Worm (Caenorhabditis elegans) whole organism, L2 larva: ENCODE measurements around the gene F01F1.14.
A peak's percentile ranks its signal among the peaks of the same experiment; 100 is the strongest.

Source experiments
- C34F6.9 ChIP-seq: fragments of 150-350 bp; optimal IDR thresholded peaks from 2 replicates; lab custom pipeline; 2014; ENCODE audit warnings: missing biosample characterization, missing genetic modification characterization
- F13H6.1 ChIP-seq: sonication (generic microtip); optimal IDR thresholded peaks from 2 replicates; lab custom pipeline; 2016; ENCODE audit warnings: missing genetic modification characterization, missing compliant biosample characterization
- R02D3.7 ChIP-seq: fragments of 150-350 bp; optimal IDR thresholded peaks from 2 replicates; lab custom pipeline; 2014; ENCODE audit warnings: missing biosample characterization, missing genetic modification characterization
- Y55F3AM.14 ChIP-seq: fragments of 200-800 bp; sonication (Bioruptor generic); optimal IDR thresholded peaks from 2 replicates; lab custom pipeline; 2018; ENCODE audit warnings: mild to moderate bottlenecking, missing genetic modification characterization, missing compliant biosample characterization
- ZK546.5 ChIP-seq: sonication (generic microtip); optimal IDR thresholded peaks from 2 replicates; lab custom pipeline; 2017; ENCODE audit warnings: missing biosample characterization, missing genetic modification characterization
- alr-1 ChIP-seq: fragments of 150-350 bp; optimal IDR thresholded peaks from 2 replicates; lab custom pipeline; 2014; ENCODE audit warnings: missing biosample characterization, missing genetic modification characterization
- ama-1 ChIP-seq: fragments of 150-350 bp; optimal IDR thresholded peaks from 2 replicates; lab custom pipeline; 2018; ENCODE audit warnings: inconsistent platforms
- blmp-1 ChIP-seq: sonication (generic microtip); optimal IDR thresholded peaks from 2 replicates; lab custom pipeline; 2017; ENCODE audit warnings: missing genetic modification characterization, mild to moderate bottlenecking, missing compliant biosample characterization, antibody characterized with exemption, moderate library complexity; ENCODE audit not compliant: insufficient read depth
- ceh-16 ChIP-seq: fragments of 150-350 bp; optimal IDR thresholded peaks from 2 replicates; lab custom pipeline; 2014; ENCODE audit warnings: missing biosample characterization, missing genetic modification characterization
- ceh-82 ChIP-seq: fragments of 150-350 bp; optimal IDR thresholded peaks from 2 replicates; lab custom pipeline; 2014; ENCODE audit warnings: missing biosample characterization, missing genetic modification characterization
- crh-2 ChIP-seq: sonication (generic microtip); optimal IDR thresholded peaks from 2 replicates; lab custom pipeline; 2017; ENCODE audit warnings: missing biosample characterization, missing genetic modification characterization
- dmd-4 ChIP-seq: sonication (generic microtip); optimal IDR thresholded peaks from 2 replicates; lab custom pipeline; 2017; ENCODE audit warnings: missing biosample characterization, missing genetic modification characterization
- elt-1 ChIP-seq: fragments of 150-350 bp; optimal IDR thresholded peaks from 2 replicates; lab custom pipeline; 2014; ENCODE audit warnings: missing biosample characterization, missing genetic modification characterization
- elt-3 ChIP-seq: sonication (generic microtip); optimal IDR thresholded peaks from 2 replicates; lab custom pipeline; 2017; ENCODE audit warnings: missing biosample characterization, missing genetic modification characterization
- fos-1 ChIP-seq: fragments of 150-350 bp; optimal IDR thresholded peaks from 2 replicates; lab custom pipeline; 2014; ENCODE audit warnings: missing biosample characterization, missing genetic modification characterization
- lin-39 ChIP-seq: fragments of 150-350 bp; optimal IDR thresholded peaks from 2 replicates; lab custom pipeline; 2014; ENCODE audit warnings: missing biosample characterization, missing genetic modification reagents, missing genetic modification characterization
- lsy-2 ChIP-seq, 2 experiments: fragments of 150-350 bp in 1 of 2; sonication (generic microtip) in 1 of 2; optimal IDR thresholded peaks; 2 replicates each; lab custom pipeline; 2014 to 2017; ENCODE audit warnings: missing biosample characterization in 2 of 2, missing genetic modification characterization in 2 of 2
- mab-5 ChIP-seq: fragments of 150-350 bp; optimal IDR thresholded peaks from 2 replicates; lab custom pipeline; 2014; ENCODE audit warnings: missing biosample characterization, missing genetic modification characterization
- mbf-1 ChIP-seq: sonication (generic microtip); optimal IDR thresholded peaks from 2 replicates; lab custom pipeline; 2017; ENCODE audit warnings: missing biosample characterization, missing genetic modification characterization
- mdl-1 ChIP-seq, 2 experiments: fragments of 150-350 bp in 1 of 2; sonication (generic microtip) in 1 of 2; optimal IDR thresholded peaks; 2 replicates each; lab custom pipeline; 2017; ENCODE audit warnings: missing biosample characterization in 2 of 2, missing genetic modification characterization in 2 of 2
- nhr-10 ChIP-seq: sonication (generic microtip); optimal IDR thresholded peaks from 2 replicates; lab custom pipeline; 2017; ENCODE audit warnings: missing biosample characterization, missing genetic modification characterization
- nhr-11 ChIP-seq: fragments of 150-350 bp; optimal IDR thresholded peaks from 2 replicates; lab custom pipeline; 2014; ENCODE audit warnings: missing biosample characterization, missing genetic modification characterization
- nhr-12 ChIP-seq: fragments of 150-350 bp; optimal IDR thresholded peaks from 2 replicates; lab custom pipeline; 2014; ENCODE audit warnings: missing biosample characterization, missing genetic modification characterization
- nhr-129 ChIP-seq: fragments of 150-350 bp; optimal IDR thresholded peaks from 2 replicates; lab custom pipeline; 2014; ENCODE audit warnings: missing biosample characterization, missing genetic modification characterization
- nhr-21 ChIP-seq: fragments of 150-350 bp; optimal IDR thresholded peaks from 2 replicates; lab custom pipeline; 2014; ENCODE audit warnings: missing biosample characterization, missing genetic modification characterization
- nhr-23 ChIP-seq: fragments of 150-350 bp; optimal IDR thresholded peaks from 2 replicates; lab custom pipeline; 2014; ENCODE audit warnings: missing biosample characterization, missing genetic modification reagents, missing genetic modification characterization
- nhr-237 ChIP-seq: fragments of 150-350 bp; optimal IDR thresholded peaks from 2 replicates; lab custom pipeline; 2014; ENCODE audit warnings: missing biosample characterization, missing genetic modification characterization
- skn-1 ChIP-seq: sonication (generic microtip); optimal IDR thresholded peaks from 2 replicates; lab custom pipeline; 2017; ENCODE audit warnings: missing biosample characterization, missing genetic modification characterization
- sma-3 ChIP-seq: sonication (generic microtip); optimal IDR thresholded peaks from 2 replicates; lab custom pipeline; 2016; ENCODE audit warnings: missing genetic modification reagents, missing genetic modification characterization, missing compliant biosample characterization
- sma-9 ChIP-seq, 2 experiments: fragments of 150-350 bp in 1 of 2; sonication (generic microtip) in 1 of 2; optimal IDR thresholded peaks; 2 replicates each; lab custom pipeline; 2014 to 2016; ENCODE audit warnings: missing genetic modification characterization in 2 of 2, mild to moderate bottlenecking in 1 of 2, missing biosample characterization in 1 of 2, missing compliant biosample characterization in 1 of 2, missing genetic modification reagents in 1 of 2, moderate library complexity in 1 of 2
- unc-39 ChIP-seq: fragments of 150-350 bp; optimal IDR thresholded peaks from 2 replicates; lab custom pipeline; 2014; ENCODE audit warnings: missing biosample characterization, missing genetic modification characterization
- zag-1 ChIP-seq: fragments of 150-350 bp; optimal IDR thresholded peaks from 2 replicates; lab custom pipeline; 2014; ENCODE audit warnings: missing biosample characterization, missing genetic modification characterization
- ztf-4 ChIP-seq: fragments of 150-350 bp; optimal IDR thresholded peaks from 2 replicates; lab custom pipeline; 2014; ENCODE audit warnings: missing biosample characterization, missing genetic modification characterization

F01F1.14 gene

ce11 chrIII:5835163-5835871 is 47.4 kb downstream of the F01F1.14 start:
- TF ChIP-seq nhr-21 (tag; lab: Kevin White, UChicago), result peak; percentile 52
- TF ChIP-seq blmp-1, result peak; percentile 37
- TF ChIP-seq ztf-4, result peak; percentile 50
- TF ChIP-seq crh-2, result peak; percentile 57
- peak; percentile 23 for TF ChIP-seq F13H6.1 (tag; lab: Kevin White, UChicago)
- peak; percentile 85 for TF ChIP-seq fos-1 (tag; lab: Kevin White, UChicago)
- peak; percentile 48 for TF ChIP-seq sma-9 (GFP tag; optimal IDR thresholded peaks at IDR 0.05; lab: Kevin White, UChicago)
- no peak for TF ChIP-seq sma-9 (tag; optimal IDR thresholded peaks at IDR 0.05; lab: Kevin White, UChicago)
- TF ChIP-seq nhr-129 (tag; lab: Kevin White, UChicago), result peak; percentile 38
- no peak for TF ChIP-seq alr-1 (tag; lab: Kevin White, UChicago)
- TF ChIP-seq ceh-82 (tag; lab: Kevin White, UChicago), result no peak
- TF ChIP-seq sma-3, result peak; percentile 39

- TF ChIP-seq Y55F3AM.14 (GFP tag; lab: Kevin White, UChicago) (no peak), R02D3.7 (tag; lab: Kevin White, UChicago) (no peak), mdl-1 (tag; optimal IDR thresholded peaks at IDR 0.05; lab: Kevin White, UChicago) (no peak)
Observed at ce11 chrIII:5834663-5835062, 48.1 kb downstream of the F01F1.14 start.

- TF ChIP-seq skn-1 (tag; lab: Kevin White, UChicago), result no peak
- no peak for TF ChIP-seq dmd-4 (tag; lab: Kevin White, UChicago)
- TF ChIP-seq Y55F3AM.14 (GFP tag; lab: Kevin White, UChicago), result no peak
- no peak for TF ChIP-seq nhr-23 (tag; lab: Kevin White, UChicago)
- no peak for TF ChIP-seq sma-9 (GFP tag; optimal IDR thresholded peaks at IDR 0.05; lab: Kevin White, UChicago)
- no peak for TF ChIP-seq sma-9 (tag; optimal IDR thresholded peaks at IDR 0.05; lab: Kevin White, UChicago)
- TF ChIP-seq nhr-11 (tag; lab: Kevin White, UChicago), result no peak
- TF ChIP-seq mab-5, result no peak
Observed at ce11 chrIII:5834053-5834452, 48.7 kb downstream of the F01F1.14 start, which contains the start of gene R12B2.6. Gene R12B2.6, minus strand, starts transcription at chrIII:5834153.

ce11 chrIII:5833376-5833775 is 49.3 kb downstream of the F01F1.14 start, which contains the start of the genes R12B2.13 and mdt-15:
Gene R12B2.13, minus strand, starts transcription at chrIII:5833476.
Gene mdt-15, minus strand, starts transcription at chrIII:5833751.
- no peak for TF ChIP-seq nhr-10
- TF ChIP-seq C34F6.9, result no peak
- TF ChIP-seq crh-2, result no peak
- no peak for TF ChIP-seq zag-1 (tag; lab: Kevin White, UChicago)
- no peak for TF ChIP-seq nhr-12
- no peak for TF ChIP-seq ceh-82 (tag; lab: Kevin White, UChicago)
- no peak for TF ChIP-seq fos-1 (tag; lab: Kevin White, UChicago)
- no peak for TF ChIP-seq dmd-4 (tag; lab: Kevin White, UChicago)
- TF ChIP-seq ZK546.5 (tag; lab: Kevin White, UChicago), result no peak
- TF ChIP-seq R02D3.7 (tag; lab: Kevin White, UChicago), result no peak
- TF ChIP-seq elt-1 (tag; lab: Kevin White, UChicago), result no peak
- no peak for TF ChIP-seq mbf-1 (tag; lab: Kevin White, UChicago)
- TF ChIP-seq ztf-4, result no peak
- no peak for TF ChIP-seq mdl-1 (tag; optimal IDR thresholded peaks at IDR 0.05; lab: Kevin White, UChicago)

- no peak for TF ChIP-seq crh-2
- no peak for TF ChIP-seq lin-39 (tag; lab: Kevin White, UChicago)
- TF ChIP-seq nhr-129 (tag; lab: Kevin White, UChicago), result no peak
- no peak for TF ChIP-seq R02D3.7 (tag; lab: Kevin White, UChicago)
- TF ChIP-seq ceh-16, result no peak
- TF ChIP-seq nhr-21 (tag; lab: Kevin White, UChicago), result no peak
- no peak for TF ChIP-seq Y55F3AM.14 (GFP tag; lab: Kevin White, UChicago)
- no peak for TF ChIP-seq dmd-4 (tag; lab: Kevin White, UChicago)
- TF ChIP-seq zag-1 (tag; lab: Kevin White, UChicago), result no peak
- TF ChIP-seq nhr-237 (tag; lab: Kevin White, UChicago), result no peak
- no peak for TF ChIP-seq ama-1 (lab: Kevin White, UChicago)
- TF ChIP-seq unc-39, result no peak
- TF ChIP-seq sma-9 (GFP tag; optimal IDR thresholded peaks at IDR 0.05; lab: Kevin White, UChicago), result no peak
- TF ChIP-seq sma-9 (tag; optimal IDR thresholded peaks at IDR 0.05; lab: Kevin White, UChicago), result no peak
- no peak for TF ChIP-seq sma-3
- TF ChIP-seq lsy-2 (tag; optimal IDR thresholded peaks at IDR 0.05; lab: Kevin White, UChicago), result no peak
- TF ChIP-seq elt-3 (tag; lab: Kevin White, UChicago), result no peak
Observed at ce11 chrIII:5832442-5832841, 50.3 kb downstream of the F01F1.14 start.
